Worm (Caenorhabditis elegans): ENCODE results near the gene twk-22.

twk-22 gene

ce11 chrX:16275255-16275813, 30.9 kb upstream of the twk-22 start, which contains the start of gene sdc-1:
Gene sdc-1 (plus strand): TSS chrX:16275763.
- TF ChIP-seq pha-4 (tag; optimal IDR thresholded peaks at IDR 0.05) (peak; percentile 67), elt-1 (tag; optimal IDR thresholded peaks at IDR 0.05) (no peak), ceh-28 (tag; optimal IDR thresholded peaks at IDR 0.05) (peak; percentile 51), skn-1 (tag; optimal IDR thresholded peaks at IDR 0.05) (peak; percentile 22), lin-15B (tag; optimal IDR thresholded peaks at IDR 0.05) (peak; percentile 21), nfya-1 (tag; optimal IDR thresholded peaks at IDR 0.05; ENCODE audit: insufficient read depth) (peak; percentile 63), nhr-23 (tag; optimal IDR thresholded peaks at IDR 0.05) (peak; percentile 49), egl-27 (tag; optimal IDR thresholded peaks at IDR 0.05) (no peak), hmg-11 (tag; optimal IDR thresholded peaks at IDR 0.05) (peak; percentile 28), elt-2 (tag; optimal IDR thresholded peaks at IDR 0.05) (peak; percentile 32)

- TF ChIP-seq lin-39 (tag; optimal IDR thresholded peaks at IDR 0.05) (no peak), elt-3 (tag; optimal IDR thresholded peaks at IDR 0.05) (no peak), ZK546.5 (tag; optimal IDR thresholded peaks at IDR 0.05) (no peak), ceh-16 (tag; optimal IDR thresholded peaks at IDR 0.05) (no peak), fos-1 (tag; optimal IDR thresholded peaks at IDR 0.05) (no peak), lin-15B (tag; optimal IDR thresholded peaks at IDR 0.05) (no peak), tbx-2 (tag; optimal IDR thresholded peaks at IDR 0.05) (no peak), nhr-11 (tag; optimal IDR thresholded peaks at IDR 0.05) (no peak), nfya-1 (tag; optimal IDR thresholded peaks at IDR 0.05; ENCODE audit: insufficient read depth) (no peak), snpc-4 (tag; optimal IDR thresholded peaks at IDR 0.05) (no peak), sea-2 (GFP tag; optimal IDR thresholded peaks at IDR 0.05) (no peak), nhr-43 (tag; optimal IDR thresholded peaks at IDR 0.05; ENCODE audit: poor library complexity, severe bottlenecking) (no peak)
Measured at ce11 chrX:16283103-16283502, 23.2 kb upstream of the twk-22 start, which contains the start of gene F52E10.2. Gene F52E10.2 (minus strand): TSS chrX:16283203.

DNA sequence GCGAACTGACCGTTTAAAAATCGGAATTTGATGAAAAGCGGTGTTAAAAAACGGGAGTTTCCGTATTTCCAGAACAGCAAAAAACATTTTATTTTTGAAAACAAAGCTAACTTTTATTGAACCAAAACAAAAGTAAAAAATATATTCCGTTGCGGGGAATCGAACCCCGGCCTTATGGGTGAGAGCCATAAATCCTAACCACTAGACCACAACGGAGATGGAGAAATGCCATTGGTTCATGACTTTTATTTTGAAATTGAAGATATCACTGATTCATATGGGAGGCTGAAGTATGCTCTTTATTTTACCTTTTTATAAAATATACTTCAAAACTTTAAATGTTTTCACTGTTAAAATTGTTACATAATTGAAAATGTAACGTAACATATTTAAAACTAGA, 21.1 kb upstream of the twk-22 start:
- TF ChIP-seq ceh-9 (tag; optimal IDR thresholded peaks at IDR 0.05): no peak

DNA sequence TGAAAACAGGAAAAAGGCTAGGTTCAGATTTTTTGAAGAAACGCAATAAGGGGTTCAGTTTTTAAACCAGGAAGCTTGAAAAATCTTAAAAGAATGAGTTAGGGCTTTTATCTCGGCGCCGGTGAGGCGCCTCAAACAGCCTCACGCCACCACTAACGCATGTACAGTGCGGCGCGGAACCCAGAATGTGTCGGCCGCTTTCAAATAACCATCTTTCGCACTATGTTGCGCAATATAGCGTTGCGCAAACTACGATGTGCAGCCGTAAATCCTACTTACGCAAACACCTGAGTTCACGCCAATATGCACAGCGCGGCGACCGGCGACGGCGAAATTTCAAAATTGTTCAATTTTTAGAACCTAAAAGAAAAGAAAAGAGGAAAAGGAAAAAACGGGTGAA, 16.6 kb upstream of the twk-22 start:
- TF ChIP-seq hmg-11 (tag; optimal IDR thresholded peaks at IDR 0.05) (no peak), snpc-4 (tag; optimal IDR thresholded peaks at IDR 0.05) (peak; percentile 81), fos-1 (tag; optimal IDR thresholded peaks at IDR 0.05) (no peak)

ce11 chrX:16290536-16290935, 15.7 kb upstream of the twk-22 start:
- peak; percentile 84 for TF ChIP-seq nhr-25 (tag; optimal IDR thresholded peaks at IDR 0.05)
- no peak for TF ChIP-seq lsy-12 (tag; optimal IDR thresholded peaks at IDR 0.05)
- TF ChIP-seq ceh-28 (tag; optimal IDR thresholded peaks at IDR 0.05): no peak

DNA sequence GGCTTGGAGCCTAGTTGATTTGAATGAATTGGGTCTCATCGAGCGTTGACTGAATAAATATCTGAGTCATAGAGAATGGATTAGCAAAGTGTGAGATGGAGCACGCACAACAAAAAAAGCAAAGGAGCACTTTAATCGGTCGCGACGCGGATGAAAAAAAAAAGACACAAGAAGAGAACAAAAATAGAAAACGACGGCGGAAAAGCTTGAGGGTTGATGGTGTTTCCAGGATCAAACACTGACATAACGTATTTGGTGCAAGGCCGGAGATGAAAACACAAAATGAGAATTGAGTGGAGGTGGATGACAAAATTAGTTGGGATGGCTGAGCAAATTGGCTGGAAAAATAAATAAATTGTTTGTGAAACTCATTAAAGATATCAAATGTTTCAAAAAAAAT, 13.3 kb upstream of the twk-22 start, which contains the start of gene F52E10.4:
Gene F52E10.4 (minus strand): TSS at position 101 of the 400 bp plus-strand sequence.
- TF ChIP-seq snpc-4 (tag; optimal IDR thresholded peaks at IDR 0.05) (no peak), lin-39 (tag; optimal IDR thresholded peaks at IDR 0.05) (no peak), nhr-76 (tag; optimal IDR thresholded peaks at IDR 0.05) (no peak), lin-15B (tag; optimal IDR thresholded peaks at IDR 0.05) (no peak)

- TF ChIP-seq nhr-25 (tag; optimal IDR thresholded peaks at IDR 0.05) (no peak), hmg-11 (tag; optimal IDR thresholded peaks at IDR 0.05) (peak; percentile 27), pha-4 (tag; optimal IDR thresholded peaks at IDR 0.05) (peak; percentile 68), elt-2 (tag; optimal IDR thresholded peaks at IDR 0.05) (peak; percentile 9), ZK546.5 (tag; optimal IDR thresholded peaks at IDR 0.05) (no peak), lsy-12 (tag; optimal IDR thresholded peaks at IDR 0.05) (no peak)
Measured at ce11 chrX:16297123-16297522, 9.1 kb upstream of the twk-22 start.

- TF ChIP-seq nhr-43 (tag; optimal IDR thresholded peaks at IDR 0.05; ENCODE audit: poor library complexity, severe bottlenecking): peak; percentile 65
- TF ChIP-seq tbx-2 (tag; optimal IDR thresholded peaks at IDR 0.05): peak; percentile 52
- peak; percentile 34 for TF ChIP-seq nfya-1 (tag; optimal IDR thresholded peaks at IDR 0.05; ENCODE audit: insufficient read depth)
- peak; percentile 46 for TF ChIP-seq lsy-12 (tag; optimal IDR thresholded peaks at IDR 0.05)
- no peak for TF ChIP-seq nhr-76 (tag; optimal IDR thresholded peaks at IDR 0.05)
- peak; percentile 49 for TF ChIP-seq lin-39 (tag; optimal IDR thresholded peaks at IDR 0.05)
- peak; percentile 92 for TF ChIP-seq hmg-11 (tag; optimal IDR thresholded peaks at IDR 0.05)
- peak; percentile 12 for TF ChIP-seq elt-2 (tag; optimal IDR thresholded peaks at IDR 0.05)
- no peak for TF ChIP-seq nhr-67 (tag; optimal IDR thresholded peaks at IDR 0.05)
- TF ChIP-seq snpc-4 (tag; optimal IDR thresholded peaks at IDR 0.05): peak; percentile 26
- TF ChIP-seq R02D3.7 (tag; optimal IDR thresholded peaks at IDR 0.05): no peak
- TF ChIP-seq egl-27 (tag; optimal IDR thresholded peaks at IDR 0.05): no peak
- TF ChIP-seq egl-5 (tag; optimal IDR thresholded peaks at IDR 0.05): no peak
- TF ChIP-seq pha-4 (tag; optimal IDR thresholded peaks at IDR 0.05): peak; percentile 67
- TF ChIP-seq ztf-4 (tag; optimal IDR thresholded peaks at IDR 0.05): peak; percentile 39
- no peak for TF ChIP-seq fkh-10 (GFP tag; optimal IDR thresholded peaks at IDR 0.05)
Measured at ce11 chrX:16298173-16298572, 8.1 kb upstream of the twk-22 start.

Data from whole organism, L3 larva.